Worm (Caenorhabditis elegans) whole organism, young adult: ENCODE measurements around the gene K01A12.2.

ENCODE experiments used
- B0019.2 ChIP-seq: fragments of 200-800 bp; sonication (Bioruptor generic); conservative IDR thresholded peaks from 2 replicates; pipeline ENCODE4 v1.3.6; 2022; ENCODE audit warnings: missing genetic modification reagents, missing genetic modification characterization, missing compliant biosample characterization
- B0035.1 ChIP-seq: sonication (generic microtip); optimal IDR thresholded peaks from 2 replicates; lab custom pipeline; 2016; ENCODE audit warnings: missing genetic modification characterization, mild to moderate bottlenecking, missing compliant biosample characterization, missing genotype, missing genetic modification reagents
- F10E7.11 ChIP-seq: sonication (generic microtip); optimal IDR thresholded peaks from 2 replicates; lab custom pipeline; 2017; ENCODE audit warnings: mild to moderate bottlenecking, missing genetic modification characterization, moderate library complexity, missing compliant biosample characterization
- F22D6.2 ChIP-seq: sonication (generic microtip); optimal IDR thresholded peaks from 2 replicates; lab custom pipeline; 2016; ENCODE audit warnings: mild to moderate bottlenecking, missing genetic modification characterization, missing compliant biosample characterization
- F23B12.7 ChIP-seq: sonication (generic microtip); optimal IDR thresholded peaks from 2 replicates; lab custom pipeline; 2017; ENCODE audit warnings: missing genetic modification characterization, mild to moderate bottlenecking, missing compliant biosample characterization, antibody characterized with exemption, moderate library complexity; ENCODE audit not compliant: insufficient read depth
- F55B11.4 ChIP-seq: sonication (generic microtip); optimal IDR thresholded peaks from 2 replicates; lab custom pipeline; 2016; ENCODE audit warnings: missing compliant biosample characterization, missing genetic modification characterization, borderline replicate concordance; ENCODE audit not compliant: insufficient read depth
- K11D2.4 ChIP-seq: fragments of 200-800 bp; sonication (Bioruptor generic); IDR thresholded peaks from 2 replicates; pipeline ENCODE4 v1.3.6; 2022; ENCODE audit warnings: missing genetic modification reagents, missing genetic modification characterization, missing compliant biosample characterization
- T07F8.4 ChIP-seq: sonication (generic microtip); optimal IDR thresholded peaks from 2 replicates; lab custom pipeline; 2016; ENCODE audit warnings: mild to moderate bottlenecking, missing genetic modification characterization, moderate library complexity, missing compliant biosample characterization
- T26A5.8 ChIP-seq: sonication (generic microtip); optimal IDR thresholded peaks from 2 replicates; lab custom pipeline; 2016; ENCODE audit warnings: missing genetic modification characterization, missing compliant biosample characterization
- attf-3 ChIP-seq: fragments of 200-800 bp; sonication (Bioruptor generic); conservative IDR thresholded peaks from 2 replicates; pipeline ENCODE4 v1.3.6; 2022; ENCODE audit warnings: missing genetic modification reagents, missing genetic modification characterization, missing compliant biosample characterization
- attf-5 ChIP-seq: fragments of 200-800 bp; sonication (Bioruptor generic); optimal IDR thresholded peaks from 2 replicates; lab custom pipeline; 2018; ENCODE audit warnings: mild to moderate bottlenecking, missing genetic modification characterization, missing compliant biosample characterization
- attf-6 ChIP-seq: fragments of 200-800 bp; sonication (Bioruptor generic); IDR thresholded peaks from 2 replicates; pipeline ENCODE4 v1.3.6; 2022; ENCODE audit warnings: missing genetic modification reagents, missing genetic modification characterization, missing compliant biosample characterization
- bed-2 ChIP-seq: fragments of 200-800 bp; sonication (Bioruptor generic); IDR thresholded peaks from 2 replicates; pipeline ENCODE4 v1.3.6; 2022; ENCODE audit warnings: missing genetic modification reagents, missing genetic modification characterization, missing compliant biosample characterization
- ceh-100 ChIP-seq: fragments of 200-800 bp; sonication (Bioruptor generic); IDR thresholded peaks from 2 replicates; pipeline ENCODE4 v1.3.6; 2022; ENCODE audit warnings: missing genetic modification reagents, missing genetic modification characterization, missing compliant biosample characterization
- dpff-1 ChIP-seq: sonication (generic microtip); optimal IDR thresholded peaks from 2 replicates; lab custom pipeline; 2017; ENCODE audit warnings: mild to moderate bottlenecking, missing genetic modification characterization, missing compliant biosample characterization
- egl-44 ChIP-seq: fragments of 200-800 bp; sonication (Bioruptor generic); IDR thresholded peaks from 2 replicates; pipeline ENCODE4 v1.3.6; 2022; ENCODE audit warnings: missing genetic modification reagents, missing genetic modification characterization, missing compliant biosample characterization
- ekl-4 ChIP-seq: fragments of 200-800 bp; sonication (Bioruptor generic); IDR thresholded peaks from 2 replicates; pipeline ENCODE4 v1.3.6; 2022; ENCODE audit warnings: missing genetic modification reagents, missing genetic modification characterization, missing compliant biosample characterization
- fkh-3 ChIP-seq: sonication (generic microtip); optimal IDR thresholded peaks from 2 replicates; lab custom pipeline; 2016; ENCODE audit warnings: mild to moderate bottlenecking, missing genetic modification characterization, missing compliant biosample characterization
- hlh-26 ChIP-seq: fragments of 200-800 bp; sonication (Bioruptor generic); conservative IDR thresholded peaks from 2 replicates; pipeline ENCODE4 v1.3.6; 2022; ENCODE audit warnings: missing genetic modification reagents, missing genetic modification characterization, missing compliant biosample characterization
- hmg-1.2 ChIP-seq: fragments of 200-800 bp; sonication (Bioruptor generic); IDR thresholded peaks from 2 replicates; pipeline ENCODE4 v1.3.6; 2022; ENCODE audit warnings: missing genetic modification reagents, missing genetic modification characterization, missing compliant biosample characterization
- hsf-1 ChIP-seq: fragments of 200-800 bp; sonication (Bioruptor generic); IDR thresholded peaks from 2 replicates; pipeline ENCODE4 v1.3.6; 2022; ENCODE audit warnings: missing genetic modification reagents, missing genetic modification characterization, missing compliant biosample characterization
- let-526 ChIP-seq: fragments of 200-800 bp; sonication (Bioruptor generic); IDR thresholded peaks from 2 replicates; pipeline ENCODE4 v1.3.6; 2022; ENCODE audit warnings: missing genetic modification reagents, missing genetic modification characterization, missing compliant biosample characterization
- lin-26 ChIP-seq: fragments of 200-800 bp; sonication (Bioruptor generic); IDR thresholded peaks from 2 replicates; pipeline ENCODE4 v1.3.6; 2022; ENCODE audit warnings: missing genetic modification reagents, missing genetic modification characterization, missing compliant biosample characterization
- lin-35 ChIP-seq, 3 experiments: fragments of 150-350 bp in 2 of 3; sonication (generic microtip) in 1 of 3; optimal IDR thresholded peaks; 2 replicates each; lab custom pipeline; 2014 to 2018; ENCODE audit warnings: missing biosample characterization in 3 of 3, missing genetic modification characterization in 3 of 3, missing genetic modification reagents in 3 of 3
- lin-40 ChIP-seq: sonication (generic microtip); optimal IDR thresholded peaks from 2 replicates; lab custom pipeline; 2016; ENCODE audit warnings: missing genetic modification characterization, mild to moderate bottlenecking, missing compliant biosample characterization, missing genotype, missing genetic modification reagents
- lsl-1 ChIP-seq: fragments of 200-800 bp; sonication (Bioruptor generic); optimal IDR thresholded peaks from 2 replicates; lab custom pipeline; 2018; ENCODE audit warnings: mild to moderate bottlenecking, missing genetic modification characterization, moderate library complexity, missing compliant biosample characterization
- lsy-27 ChIP-seq: sonication (generic microtip); optimal IDR thresholded peaks from 2 replicates; lab custom pipeline; 2017; ENCODE audit warnings: missing genetic modification characterization, mild to moderate bottlenecking, missing compliant biosample characterization, antibody characterized with exemption, missing genotype, borderline replicate concordance; ENCODE audit not compliant: insufficient read depth
- madf-3 ChIP-seq: fragments of 200-800 bp; sonication (Bioruptor generic); IDR thresholded peaks from 2 replicates; pipeline ENCODE4 v1.3.6; 2022; ENCODE audit warnings: missing genetic modification reagents, missing genetic modification characterization, missing compliant biosample characterization
- madf-8 ChIP-seq: fragments of 200-800 bp; sonication (Bioruptor generic); conservative IDR thresholded peaks from 2 replicates; pipeline ENCODE4 v1.3.6; 2022; ENCODE audit warnings: missing genetic modification reagents, missing genetic modification characterization, missing compliant biosample characterization
- mel-28 ChIP-seq: sonication (generic microtip); optimal IDR thresholded peaks from 2 replicates; lab custom pipeline; 2016; ENCODE audit warnings: borderline replicate concordance, mild to moderate bottlenecking, missing genetic modification characterization, missing compliant biosample characterization
- mxl-1 ChIP-seq: sonication (generic microtip); optimal IDR thresholded peaks from 2 replicates; lab custom pipeline; 2016; ENCODE audit warnings: missing genetic modification characterization, missing compliant biosample characterization
- nfyb-1 ChIP-seq: fragments of 200-800 bp; sonication (Bioruptor generic); IDR thresholded peaks from 2 replicates; pipeline ENCODE4 v1.3.6; 2022; ENCODE audit warnings: missing genetic modification reagents, missing genetic modification characterization, missing compliant biosample characterization
- nhr-120 ChIP-seq: fragments of 200-800 bp; sonication (Bioruptor generic); IDR thresholded peaks from 2 replicates; pipeline ENCODE4 v1.3.6; 2022; ENCODE audit warnings: missing genetic modification characterization, missing compliant biosample characterization
- nhr-80 ChIP-seq: sonication (generic microtip); optimal IDR thresholded peaks from 2 replicates; lab custom pipeline; 2016; ENCODE audit warnings: missing genetic modification characterization, missing compliant biosample characterization
- pha-4 ChIP-seq: fragments of 150-350 bp; sonication (generic microtip); optimal IDR thresholded peaks from 2 replicates; lab custom pipeline; 2014; ENCODE audit warnings: missing biosample characterization, missing genetic modification reagents, missing genetic modification characterization
- rec-8 ChIP-seq, 2 experiments: sonication (generic microtip); optimal IDR thresholded peaks; 2 replicates each; lab custom pipeline; 2016; ENCODE audit warnings: mild to moderate bottlenecking in 2 of 2, missing genetic modification characterization in 2 of 2, missing genetic modification reagents in 2 of 2, missing genotype in 2 of 2, missing biosample characterization in 1 of 2, missing compliant biosample characterization in 1 of 2, moderate library complexity in 1 of 2
- rpc-1 ChIP-seq, 2 experiments: fragments of 150-350 bp in 1 of 2; sonication (generic microtip) in 1 of 2; optimal IDR thresholded peaks; 2 replicates each; lab custom pipeline; 2014 to 2018; ENCODE audit warnings: missing biosample characterization in 1 of 2, missing genetic modification characterization in 1 of 2, missing genetic modification reagents in 1 of 2, missing genotype in 1 of 2
- snpc-1.3 ChIP-seq: sonication (generic microtip); optimal IDR thresholded peaks from 2 replicates; lab custom pipeline; 2017; ENCODE audit warnings: missing genetic modification characterization, mild to moderate bottlenecking, missing compliant biosample characterization, antibody characterized with exemption, moderate library complexity, missing genotype, missing genetic modification reagents; ENCODE audit not compliant: insufficient read depth
- snpc-4 ChIP-seq, 5 experiments: fragments of 150-350 bp in 1 of 5; sonication (generic microtip) in 4 of 5; optimal IDR thresholded peaks; 2 replicates each; lab custom pipeline; 2014 to 2018; ENCODE audit warnings: missing genetic modification characterization in 5 of 5, missing biosample characterization in 3 of 5, antibody characterized with exemption in 2 of 5, mild to moderate bottlenecking in 2 of 5, missing compliant biosample characterization in 2 of 5, missing genotype in 2 of 5, moderate library complexity in 2 of 5, missing genetic modification reagents in 1 of 5
- tbp1 ChIP-seq: fragments of 200-800 bp; sonication (Bioruptor generic); optimal IDR thresholded peaks from 2 replicates; lab custom pipeline; 2018; ENCODE audit warnings: mild to moderate bottlenecking, missing genetic modification characterization, missing compliant biosample characterization
- tbx-9 ChIP-seq: sonication (generic microtip); optimal IDR thresholded peaks from 2 replicates; lab custom pipeline; 2016; ENCODE audit warnings: borderline replicate concordance, missing genetic modification characterization, inconsistent platforms, missing compliant biosample characterization
- tlf-1 ChIP-seq: fragments of 200-800 bp; sonication (Bioruptor generic); optimal IDR thresholded peaks from 2 replicates; lab custom pipeline; 2018; ENCODE audit warnings: mild to moderate bottlenecking, missing genetic modification characterization, missing compliant biosample characterization
- ztf-22 ChIP-seq: fragments of 200-800 bp; sonication (Bioruptor generic); optimal IDR thresholded peaks from 2 replicates; lab custom pipeline; 2018; ENCODE audit warnings: mild to moderate bottlenecking, missing genetic modification characterization, moderate library complexity, missing compliant biosample characterization
- ztf-28 ChIP-seq: fragments of 200-800 bp; sonication (Bioruptor generic); IDR thresholded peaks from 2 replicates; pipeline ENCODE4 v1.3.6; 2022; ENCODE audit warnings: missing genetic modification reagents, missing genetic modification characterization, missing compliant biosample characterization
- ztf-6 ChIP-seq: fragments of 200-800 bp; sonication (Bioruptor generic); IDR thresholded peaks from 2 replicates; pipeline ENCODE4 v1.3.6; 2022; ENCODE audit warnings: missing genetic modification reagents, missing genetic modification characterization, missing compliant biosample characterization

Gene K01A12.2

DNA sequence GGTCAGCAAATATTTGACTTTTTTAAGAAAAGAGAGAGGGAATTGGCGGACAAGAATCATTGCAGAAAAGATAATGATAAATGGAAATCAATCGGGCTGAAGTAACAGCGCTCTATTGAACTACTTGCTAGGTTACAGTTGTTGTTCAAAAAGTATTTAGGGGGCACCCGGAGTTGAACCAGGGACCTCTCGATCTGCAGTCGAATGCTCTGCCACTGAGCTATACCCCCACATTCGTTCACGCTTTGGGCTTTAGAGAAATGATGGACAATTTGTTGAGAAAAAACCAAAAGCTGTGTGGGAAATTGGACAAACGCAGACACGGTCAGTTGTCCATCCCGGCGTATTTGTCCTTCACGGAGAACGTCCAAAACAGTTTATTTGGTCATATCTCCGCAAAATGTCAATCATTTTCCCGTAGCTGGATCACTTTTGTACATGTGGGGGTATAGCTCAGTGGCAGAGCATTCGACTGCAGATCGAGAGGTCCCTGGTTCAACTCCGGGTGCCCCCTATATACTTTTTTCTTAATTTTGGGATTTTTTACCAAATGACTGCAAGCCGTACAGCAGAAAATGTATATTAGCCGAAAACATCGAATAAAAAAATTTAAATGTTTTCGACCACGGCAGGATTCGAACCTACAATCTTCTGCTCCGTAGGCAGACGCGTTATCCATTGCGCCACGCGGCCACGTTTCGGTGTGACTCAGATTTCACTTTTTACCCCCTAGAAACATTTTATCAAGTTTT lies 10.9 kb downstream of the K01A12.2 start (continued):
- 0 out of 2 replicates have a peak, but pooled peaks have one; percentile 64 for TF ChIP-seq ekl-4 (GFP tag; lab: Robert Waterston, UW)
- TF ChIP-seq mel-28 (tag; lab: Kevin White, UChicago), result no peak
- TF ChIP-seq rec-8 (tag; optimal IDR thresholded peaks at IDR 0.05; lab: Kevin White, UChicago), result peak; percentile 10 to 59
- TF ChIP-seq lsl-1, result no peak
- TF ChIP-seq mxl-1 (tag; lab: Kevin White, UChicago), result no peak
- TF ChIP-seq rpc-1 (optimal IDR thresholded peaks at IDR 0.05; lab: Kevin White, UChicago), result peak; percentile 74
- peak; percentile 91 for TF ChIP-seq rpc-1 (tag; optimal IDR thresholded peaks at IDR 0.05; lab: Kevin White, UChicago)
- TF ChIP-seq tbp1 (GFP tag; lab: Kevin White, UChicago), result peak; percentile 84
- TF ChIP-seq ztf-28, result 0 out of 2 replicates have a peak, but pooled peaks have one; percentile 41
- peak; percentile 69 for TF ChIP-seq hmg-1.2 (GFP tag; lab: Robert Waterston, UW)
- no peak for TF ChIP-seq F55B11.4 (tag; lab: Kevin White, UChicago)
- no peak for TF ChIP-seq ztf-22 (GFP tag; lab: Kevin White, UChicago)
- TF ChIP-seq nhr-120, result no peak
- TF ChIP-seq hsf-1 (GFP tag; lab: Robert Waterston, UW), result no peak
- peak; percentile 21 for TF ChIP-seq nhr-80 (tag; lab: Kevin White, UChicago)
- TF ChIP-seq lin-35 (GFP tag; optimal IDR thresholded peaks at IDR 0.05; lab: Kevin White, UChicago), result peak in 1 of 3 experiments; percentile 11
- TF ChIP-seq F22D6.2 (tag; lab: Kevin White, UChicago), result no peak
- TF ChIP-seq T07F8.4 (tag; lab: Kevin White, UChicago), result no peak
- peak; percentile 51; the same call in 1 of the 2 replicates for TF ChIP-seq K11D2.4 (GFP tag; lab: Robert Waterston, UW)
- TF ChIP-seq tlf-1 (GFP tag; lab: Kevin White, UChicago), result no peak
- no peak for TF ChIP-seq let-526 (GFP tag; lab: Robert Waterston, UW)
- no peak for TF ChIP-seq lsy-27 (tag; lab: Kevin White, UChicago)
- peak; percentile 88 for TF ChIP-seq lin-26 (GFP tag; lab: Robert Waterston, UW)
- TF ChIP-seq ztf-6 (GFP tag; lab: Robert Waterston, UW), result no peak
- TF ChIP-seq lin-40, result peak; percentile 65
- TF ChIP-seq B0019.2 (GFP tag; lab: Robert Waterston, UW), result no peak
- no peak for TF ChIP-seq hlh-26 (GFP tag; lab: Robert Waterston, UW)
- TF ChIP-seq F23B12.7 (tag; lab: Kevin White, UChicago), result no peak
- no peak for TF ChIP-seq bed-2 (GFP tag; lab: Robert Waterston, UW)
- no peak for TF ChIP-seq T26A5.8
- TF ChIP-seq snpc-4 (GFP tag; optimal IDR thresholded peaks at IDR 0.05; lab: Kevin White, UChicago), result peak; percentile 19
- TF ChIP-seq snpc-4 (tag; optimal IDR thresholded peaks at IDR 0.05; lab: Kevin White, UChicago), result peak in 3 of 4 experiments; percentile 10 to 61 (median 43)
- peak; percentile 46 for TF ChIP-seq attf-5 (GFP tag; lab: Kevin White, UChicago)
- TF ChIP-seq madf-3 (GFP tag; lab: Robert Waterston, UW), result no peak
- peak; percentile 47 for TF ChIP-seq tbx-9 (tag; lab: Kevin White, UChicago)
- TF ChIP-seq attf-3 (GFP tag; lab: Robert Waterston, UW), result no peak
- no peak for TF ChIP-seq fkh-3 (tag; lab: Kevin White, UChicago)
- no peak for TF ChIP-seq ceh-100 (GFP tag; lab: Robert Waterston, UW)
- TF ChIP-seq snpc-1.3 (tag; lab: Kevin White, UChicago), result no peak
- TF ChIP-seq madf-8 (GFP tag; lab: Robert Waterston, UW), result no peak
- no peak for TF ChIP-seq egl-44 (GFP tag; lab: Robert Waterston, UW)
- TF ChIP-seq B0035.1 (tag; lab: Kevin White, UChicago), result no peak
- no peak for TF ChIP-seq pha-4 (tag; lab: Kevin White, UChicago)
- TF ChIP-seq dpff-1 (tag; lab: Kevin White, UChicago), result no peak
- no peak for TF ChIP-seq attf-6
- no peak for TF ChIP-seq F10E7.11 (tag; lab: Kevin White, UChicago)
- peak; percentile 79 for TF ChIP-seq nfyb-1 (GFP tag; lab: Robert Waterston, UW)
